Fruit fly (Drosophila melanogaster) whole organism, wandering third instar larva: ENCODE measurements around the gene CG33263.

ENCODE experiments used
- fru ChIP-seq: fragments of 200-800 bp; sonication (Bioruptor generic); optimal IDR thresholded peaks from 3 replicates; lab custom pipeline; 2016; ENCODE audit warnings: missing biosample characterization, mild to moderate bottlenecking, missing genetic modification characterization
- sv ChIP-seq: fragments of 200-800 bp; sonication (Bioruptor generic); optimal IDR thresholded peaks from 3 replicates; lab custom pipeline; 2016; ENCODE audit warnings: missing biosample characterization, missing genetic modification characterization
- usp ChIP-seq: fragments of >200 bp; optimal IDR thresholded peaks from 2 replicates; lab custom pipeline; 2017; ENCODE audit warnings: missing biosample characterization, missing genetic modification characterization

dm6 chr3L:13422286-13422787 is 1.6 kb downstream of the CG33263 start, which contains the start of gene CG32121:
- TF ChIP-seq sv (GFP tag; lab: Kevin White, UChicago), result no peak
- no peak for TF ChIP-seq fru (GFP tag; lab: Kevin White, UChicago)
- no peak for TF ChIP-seq usp (GFP tag; lab: Kevin White, UChicago)
